Worm (Caenorhabditis elegans): Measurements from ENCODE around the gene E02H4.7.

DNA sequence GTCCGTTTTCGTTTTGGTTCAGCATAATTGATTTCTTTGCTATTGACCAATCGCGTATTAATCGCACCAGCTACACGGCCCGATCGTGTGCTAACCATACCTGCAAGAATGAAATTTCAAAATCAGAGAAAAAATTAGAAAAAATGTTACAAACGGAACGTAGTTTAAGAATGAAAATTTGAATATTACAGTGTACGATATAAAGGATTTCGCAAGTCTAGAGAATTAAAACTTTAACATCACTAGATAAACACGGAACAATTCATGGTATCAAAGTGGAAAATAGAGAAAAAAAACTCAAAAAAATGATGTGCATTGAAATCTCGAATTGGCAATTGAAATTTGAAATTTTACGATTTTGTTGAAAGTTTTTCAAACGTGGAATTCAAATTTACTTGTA lies 40.5 kb downstream of the E02H4.7 start, which contains the start of gene madd-3:
- TF ChIP-seq him-1 (tag; optimal IDR thresholded peaks at IDR 0.05): no peak
- no peak for TF ChIP-seq dao-5 (tag; optimal IDR thresholded peaks at IDR 0.05)

All from whole organism, L4/young adult.